Worm (Caenorhabditis elegans): ENCODE data around the gene R02E4.2.
A peak's percentile ranks its signal among the peaks of the same experiment; 100 is the strongest.

The R02E4.2 gene

ce11 chrX:4138413-4139193 is 31.3 kb downstream of the R02E4.2 start:
- TF ChIP-seq ceh-82 (tag; optimal IDR thresholded peaks at IDR 0.05) (no peak), nhr-25 (tag; optimal IDR thresholded peaks at IDR 0.05) (peak; percentile 46), pha-4 (tag; optimal IDR thresholded peaks at IDR 0.05) (no peak), egl-5 (tag; optimal IDR thresholded peaks at IDR 0.05) (no peak), ama-1 (optimal IDR thresholded peaks at IDR 0.05) (peak; percentile 54), hmg-11 (tag; optimal IDR thresholded peaks at IDR 0.05) (no peak), ceh-16 (tag; optimal IDR thresholded peaks at IDR 0.05) (no peak), nhr-43 (tag; optimal IDR thresholded peaks at IDR 0.05; ENCODE audit: poor library complexity, severe bottlenecking) (peak; percentile 68), nhr-28 (tag; optimal IDR thresholded peaks at IDR 0.05) (no peak), ZK546.5 (tag; optimal IDR thresholded peaks at IDR 0.05) (no peak), snpc-4 (tag; optimal IDR thresholded peaks at IDR 0.05) (peak; percentile 0), ceh-28 (tag; optimal IDR thresholded peaks at IDR 0.05) (no peak), nhr-23 (tag; optimal IDR thresholded peaks at IDR 0.05) (peak; percentile 50), aly-2 (tag; optimal IDR thresholded peaks at IDR 0.05) (no peak)

ce11 chrX:4139593-4140565 is 32.6 kb downstream of the R02E4.2 start, which contains the start of gene ZK470.4:
Gene ZK470.4, minus strand, starts transcription at chrX:4139767.
- TF ChIP-seq jun-1 (tag; optimal IDR thresholded peaks at IDR 0.05) = no peak
- TF ChIP-seq ztf-4 (tag; optimal IDR thresholded peaks at IDR 0.05) = peak; percentile 73
- TF ChIP-seq pha-4 (tag; optimal IDR thresholded peaks at IDR 0.05) = peak; percentile 58
- TF ChIP-seq elt-3 (tag; optimal IDR thresholded peaks at IDR 0.05) = peak in 1 of 3 experiments; percentile 11
- TF ChIP-seq nhr-11 (tag; optimal IDR thresholded peaks at IDR 0.05) = peak; percentile 43
- peak; percentile 45 for TF ChIP-seq nfya-1 (tag; optimal IDR thresholded peaks at IDR 0.05; ENCODE audit: insufficient read depth)
- no peak for TF ChIP-seq daf-12 (tag; optimal IDR thresholded peaks at IDR 0.05)
- TF ChIP-seq elt-2 (tag; optimal IDR thresholded peaks at IDR 0.05) = peak; percentile 33
- peak; percentile 65 for TF ChIP-seq ama-1 (optimal IDR thresholded peaks at IDR 0.05)

- TF ChIP-seq nhr-23 (tag; optimal IDR thresholded peaks at IDR 0.05) (peak; percentile 33), nhr-25 (tag; optimal IDR thresholded peaks at IDR 0.05) (peak; percentile 33), mdl-1 (tag; optimal IDR thresholded peaks at IDR 0.05) (peak; percentile 40), aly-2 (tag; optimal IDR thresholded peaks at IDR 0.05) (no peak), nhr-77 (tag; optimal IDR thresholded peaks at IDR 0.05) (no peak), elt-1 (tag; optimal IDR thresholded peaks at IDR 0.05) (no peak), elt-2 (tag; optimal IDR thresholded peaks at IDR 0.05) (peak; percentile 23), nfya-1 (tag; optimal IDR thresholded peaks at IDR 0.05; ENCODE audit: insufficient read depth) (peak; percentile 23), skn-1 (tag; optimal IDR thresholded peaks at IDR 0.05) (no peak), jun-1 (tag; optimal IDR thresholded peaks at IDR 0.05) (peak; percentile 35), elt-3 (tag; optimal IDR thresholded peaks at IDR 0.05) (peak in 1 of 3 experiments; percentile 68), egl-5 (tag; optimal IDR thresholded peaks at IDR 0.05) (peak; percentile 79), ama-1 (optimal IDR thresholded peaks at IDR 0.05) (peak; percentile 61)
Measured at ce11 chrX:4140755-4141417, 33.6 kb downstream of the R02E4.2 start.

- TF ChIP-seq ceh-16 (tag; optimal IDR thresholded peaks at IDR 0.05) (no peak), nhr-76 (tag; optimal IDR thresholded peaks at IDR 0.05) (no peak), nfya-1 (tag; optimal IDR thresholded peaks at IDR 0.05; ENCODE audit: insufficient read depth) (peak; percentile 71), lin-39 (tag; optimal IDR thresholded peaks at IDR 0.05) (no peak), ceh-82 (tag; optimal IDR thresholded peaks at IDR 0.05) (no peak), mml-1 (tag; optimal IDR thresholded peaks at IDR 0.05) (peak; percentile 19), elt-1 (tag; optimal IDR thresholded peaks at IDR 0.05) (no peak), R02D3.7 (tag; optimal IDR thresholded peaks at IDR 0.05) (no peak), unc-39 (tag; optimal IDR thresholded peaks at IDR 0.05) (no peak), nhr-23 (tag; optimal IDR thresholded peaks at IDR 0.05) (peak; percentile 46), fkh-2 (tag; optimal IDR thresholded peaks at IDR 0.05) (no peak), tbx-2 (tag; optimal IDR thresholded peaks at IDR 0.05) (peak; percentile 44), fkh-10 (GFP tag; optimal IDR thresholded peaks at IDR 0.05) (no peak), mdl-1 (tag; optimal IDR thresholded peaks at IDR 0.05) (peak; percentile 88), ceh-9 (tag; optimal IDR thresholded peaks at IDR 0.05) (no peak), egl-5 (tag; optimal IDR thresholded peaks at IDR 0.05) (no peak), pqm-1 (tag; optimal IDR thresholded peaks at IDR 0.05) (peak; percentile 23), ceh-28 (tag; optimal IDR thresholded peaks at IDR 0.05) (no peak), nhr-67 (tag; optimal IDR thresholded peaks at IDR 0.05) (no peak), ztf-4 (tag; optimal IDR thresholded peaks at IDR 0.05) (peak; percentile 45), nhr-43 (tag; optimal IDR thresholded peaks at IDR 0.05; ENCODE audit: poor library complexity, severe bottlenecking) (peak; percentile 97), lin-15B (tag; optimal IDR thresholded peaks at IDR 0.05) (no peak), nhr-237 (tag; optimal IDR thresholded peaks at IDR 0.05) (no peak), nhr-77 (tag; optimal IDR thresholded peaks at IDR 0.05) (no peak), nhr-25 (tag; optimal IDR thresholded peaks at IDR 0.05) (peak; percentile 85), elt-2 (tag; optimal IDR thresholded peaks at IDR 0.05) (peak; percentile 55), ama-1 (optimal IDR thresholded peaks at IDR 0.05) (peak; percentile 35), nhr-12 (tag; optimal IDR thresholded peaks at IDR 0.05) (no peak), elt-3 (tag; optimal IDR thresholded peaks at IDR 0.05) (no peak), nhr-11 (tag; optimal IDR thresholded peaks at IDR 0.05) (no peak)
Measured at ce11 chrX:4142202-4142601, 34.9 kb downstream of the R02E4.2 start.

Measured in whole organism, L3 larva.